Worm (Caenorhabditis elegans): ENCODE data around the gene asp-14.

asp-14 gene

ce11 chrX:6410177-6410765 is 36.2 kb downstream of the asp-14 start, which contains the start of gene mup-2:
Gene mup-2 (minus strand): TSS chrX:6410227.
- TF ChIP-seq tab-1 (GFP tag; IDR thresholded peaks at IDR 0.05): no peak
- no peak for TF ChIP-seq T22C8.4 (GFP tag; IDR thresholded peaks at IDR 0.05)
- TF ChIP-seq ztf-23 (GFP tag; IDR thresholded peaks at IDR 0.05): 0 out of 2 replicates have a peak, but pooled peaks have one; percentile 30
- TF ChIP-seq med-1 (GFP tag; optimal IDR thresholded peaks at IDR 0.05; ENCODE audit: insufficient read depth): no peak
- no peak for TF ChIP-seq ref-1 (GFP tag; conservative IDR thresholded peaks at IDR 0.05)
- TF ChIP-seq cog-1 (tag; optimal IDR thresholded peaks at IDR 0.05): peak; percentile 61

DNA sequence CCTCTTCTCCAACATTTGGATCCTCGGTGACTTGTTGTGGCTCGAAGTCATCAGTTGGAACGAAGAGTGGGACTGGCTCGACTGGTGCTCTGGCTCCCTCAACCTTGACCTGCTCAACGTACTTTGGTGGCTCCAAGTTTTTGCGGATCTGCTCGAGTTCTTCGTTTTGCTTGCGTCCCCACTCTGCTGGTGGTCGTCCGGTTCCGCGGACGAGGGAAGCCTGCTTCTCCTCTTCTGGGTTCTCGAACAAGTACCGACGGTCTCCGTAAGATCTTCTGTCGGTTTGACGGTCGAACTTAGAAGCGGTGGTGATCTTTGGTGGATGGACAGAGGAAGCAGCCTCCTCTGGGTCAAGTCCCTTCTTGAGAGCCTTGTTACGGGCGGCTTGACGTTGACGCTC is 37.8 kb downstream of the asp-14 start:
- TF ChIP-seq ztf-23 (GFP tag; IDR thresholded peaks at IDR 0.05): no peak
- TF ChIP-seq tab-1 (GFP tag; IDR thresholded peaks at IDR 0.05): no peak
- TF ChIP-seq cog-1 (tag; optimal IDR thresholded peaks at IDR 0.05): no peak
- TF ChIP-seq ref-1 (GFP tag; conservative IDR thresholded peaks at IDR 0.05): no peak
- no peak for TF ChIP-seq ztf-29 (GFP tag; IDR thresholded peaks at IDR 0.05)
- no peak for TF ChIP-seq T22C8.4 (GFP tag; IDR thresholded peaks at IDR 0.05)
- TF ChIP-seq flt-1 (GFP tag; IDR thresholded peaks at IDR 0.05): no peak
- TF ChIP-seq med-1 (GFP tag; optimal IDR thresholded peaks at IDR 0.05; ENCODE audit: insufficient read depth): no peak
- no peak for TF ChIP-seq klf-2 (GFP tag; conservative IDR thresholded peaks at IDR 0.05)

DNA sequence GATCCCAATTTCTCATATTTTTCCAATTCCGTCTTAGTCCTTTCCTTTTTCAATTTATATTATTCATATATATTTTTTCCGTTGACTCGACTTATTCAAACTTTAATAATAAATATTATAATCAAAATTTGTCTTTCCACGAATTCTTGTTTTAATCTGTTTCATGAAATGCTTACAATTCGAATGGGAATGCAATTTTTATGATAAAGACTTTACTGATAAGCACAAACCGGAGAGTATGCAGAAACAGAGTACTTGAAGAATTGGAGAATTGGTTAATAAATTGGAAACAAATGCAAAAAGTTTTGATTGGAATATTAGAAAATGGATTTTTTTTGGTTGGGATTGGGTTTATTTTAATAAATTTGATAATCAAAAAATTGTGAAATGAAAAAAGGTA is 38.2 kb downstream of the asp-14 start:
- TF ChIP-seq ref-1 (GFP tag; conservative IDR thresholded peaks at IDR 0.05): no peak
- no peak for TF ChIP-seq flt-1 (GFP tag; IDR thresholded peaks at IDR 0.05)
- TF ChIP-seq ztf-23 (GFP tag; IDR thresholded peaks at IDR 0.05): no peak
- TF ChIP-seq cog-1 (tag; optimal IDR thresholded peaks at IDR 0.05): no peak
- TF ChIP-seq med-1 (GFP tag; optimal IDR thresholded peaks at IDR 0.05; ENCODE audit: insufficient read depth): no peak
- no peak for TF ChIP-seq ztf-29 (GFP tag; IDR thresholded peaks at IDR 0.05)
- no peak for TF ChIP-seq T22C8.4 (GFP tag; IDR thresholded peaks at IDR 0.05)
- TF ChIP-seq klf-2 (GFP tag; conservative IDR thresholded peaks at IDR 0.05): no peak
- TF ChIP-seq tab-1 (GFP tag; IDR thresholded peaks at IDR 0.05): no peak

DNA sequence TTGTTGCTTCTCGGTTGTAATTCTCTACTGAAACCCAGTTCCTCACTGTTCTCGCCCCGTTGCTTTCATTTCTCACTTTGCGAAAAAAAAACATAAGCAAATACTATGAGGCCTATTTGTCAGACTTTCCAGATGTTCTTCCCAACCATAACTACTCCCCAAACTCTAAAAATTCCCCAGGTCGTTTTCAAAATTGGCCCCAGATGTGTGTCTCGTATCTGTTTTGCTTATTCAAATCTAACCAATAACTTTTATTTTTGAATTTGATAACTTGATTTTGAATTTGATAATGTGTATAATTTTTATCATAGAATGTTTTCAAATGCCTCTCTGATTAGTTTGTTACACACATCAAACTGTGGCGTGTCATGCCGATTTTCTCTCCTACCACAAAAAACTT is 38.7 kb downstream of the asp-14 start:
- TF ChIP-seq ztf-29 (GFP tag; IDR thresholded peaks at IDR 0.05): no peak
- no peak for TF ChIP-seq cog-1 (tag; optimal IDR thresholded peaks at IDR 0.05)
- no peak for TF ChIP-seq med-1 (GFP tag; optimal IDR thresholded peaks at IDR 0.05; ENCODE audit: insufficient read depth)
- no peak for TF ChIP-seq tab-1 (GFP tag; IDR thresholded peaks at IDR 0.05)
- TF ChIP-seq flt-1 (GFP tag; IDR thresholded peaks at IDR 0.05): no peak
- TF ChIP-seq ztf-23 (GFP tag; IDR thresholded peaks at IDR 0.05): no peak
- no peak for TF ChIP-seq klf-2 (GFP tag; conservative IDR thresholded peaks at IDR 0.05)
- no peak for TF ChIP-seq ref-1 (GFP tag; conservative IDR thresholded peaks at IDR 0.05)
- no peak for TF ChIP-seq T22C8.4 (GFP tag; IDR thresholded peaks at IDR 0.05)

DNA sequence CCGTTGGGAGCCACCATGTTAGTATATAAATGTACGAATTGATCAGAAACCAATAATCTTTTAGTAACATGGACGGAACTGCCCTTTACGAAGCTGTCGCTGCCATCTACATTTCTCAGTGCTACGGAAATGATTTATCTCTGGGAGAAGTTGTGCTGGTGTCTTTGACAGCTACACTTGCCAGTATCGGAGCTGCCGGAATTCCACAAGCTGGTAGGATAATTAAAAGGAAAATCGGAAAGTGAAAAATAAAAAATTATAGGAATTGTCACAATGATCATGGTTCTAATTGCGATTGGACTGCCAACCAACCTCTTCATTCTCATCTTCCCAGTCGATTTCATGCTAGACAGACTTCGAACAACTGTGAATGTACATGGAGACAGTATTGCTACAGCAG is 40.6 kb downstream of the asp-14 start:
- TF ChIP-seq tab-1 (GFP tag; IDR thresholded peaks at IDR 0.05): no peak
- TF ChIP-seq T22C8.4 (GFP tag; IDR thresholded peaks at IDR 0.05): no peak
- no peak for TF ChIP-seq klf-2 (GFP tag; conservative IDR thresholded peaks at IDR 0.05)
- TF ChIP-seq ref-1 (GFP tag; conservative IDR thresholded peaks at IDR 0.05): no peak
- no peak for TF ChIP-seq flt-1 (GFP tag; IDR thresholded peaks at IDR 0.05)

ce11 chrX:6403122-6403521 is 43.3 kb downstream of the asp-14 start, which contains the start of gene glt-4:
Gene glt-4 (plus strand): TSS chrX:6403422.
- TF ChIP-seq cog-1 (tag; optimal IDR thresholded peaks at IDR 0.05) (no peak), tab-1 (GFP tag; IDR thresholded peaks at IDR 0.05) (no peak), klf-2 (GFP tag; conservative IDR thresholded peaks at IDR 0.05) (no peak), ztf-23 (GFP tag; IDR thresholded peaks at IDR 0.05) (no peak), T22C8.4 (GFP tag; IDR thresholded peaks at IDR 0.05) (no peak), med-1 (GFP tag; optimal IDR thresholded peaks at IDR 0.05; ENCODE audit: insufficient read depth) (no peak), flt-1 (GFP tag; IDR thresholded peaks at IDR 0.05) (no peak), ref-1 (GFP tag; conservative IDR thresholded peaks at IDR 0.05) (no peak), ztf-29 (GFP tag; IDR thresholded peaks at IDR 0.05) (no peak)

- TF ChIP-seq klf-2 (GFP tag; conservative IDR thresholded peaks at IDR 0.05) (no peak), med-1 (GFP tag; optimal IDR thresholded peaks at IDR 0.05; ENCODE audit: insufficient read depth) (no peak), tab-1 (GFP tag; IDR thresholded peaks at IDR 0.05) (no peak), ztf-23 (GFP tag; IDR thresholded peaks at IDR 0.05) (no peak), T22C8.4 (GFP tag; IDR thresholded peaks at IDR 0.05) (no peak), ztf-29 (GFP tag; IDR thresholded peaks at IDR 0.05) (no peak), flt-1 (GFP tag; IDR thresholded peaks at IDR 0.05) (no peak), cog-1 (tag; optimal IDR thresholded peaks at IDR 0.05) (no peak), ref-1 (GFP tag; conservative IDR thresholded peaks at IDR 0.05) (no peak)
These were observed 47.0 kb downstream of the asp-14 start for ce11 chrX:6399450-6399849.

All from whole organism, midembryonic.